Fruit fly (Drosophila melanogaster): ENCODE measurements around the gene CG33290.
A peak's percentile ranks its signal among the peaks of the same experiment; 100 is the strongest.

CG33290 gene

dm6 chr3L:21585397-21585796, 43.2 kb downstream of the CG33290 start (continued):
- TF ChIP-seq tio (GFP tag; optimal IDR thresholded peaks at IDR 0.05) = peak; percentile 29
- TF ChIP-seq fru (optimal IDR thresholded peaks at IDR 0.05) = no peak
- no peak for TF ChIP-seq CG2875 (GFP tag; optimal IDR thresholded peaks at IDR 0.05)
- no peak for TF ChIP-seq lilli (GFP tag; optimal IDR thresholded peaks at IDR 0.05)
- no peak for TF ChIP-seq NFAT (GFP tag; IDR thresholded peaks at IDR 0.05)
- TF ChIP-seq CG10274 (GFP tag; optimal IDR thresholded peaks at IDR 0.05) = no peak
- no peak for TF ChIP-seq CG3065 (GFP tag; optimal IDR thresholded peaks at IDR 0.05)
- TF ChIP-seq CG13123 (GFP tag; optimal IDR thresholded peaks at IDR 0.05) = no peak
- TF ChIP-seq CG14441 (GFP tag; IDR thresholded peaks at IDR 0.05) = no peak
- no peak for TF ChIP-seq HmgZ (tag; optimal IDR thresholded peaks at IDR 0.05)
- TF ChIP-seq gsb (GFP tag; IDR thresholded peaks at IDR 0.05) = no peak
- no peak for TF ChIP-seq CG17612 (GFP tag; IDR thresholded peaks at IDR 0.05)
- TF ChIP-seq CG15011 (GFP tag; optimal IDR thresholded peaks at IDR 0.05) = no peak
- TF ChIP-seq org-1 (GFP tag; optimal IDR thresholded peaks at IDR 0.05) = no peak
- TF ChIP-seq Doc2 (GFP tag; IDR thresholded peaks at IDR 0.05) = no peak
- peak; percentile 10 for TF ChIP-seq CG7556 (GFP tag; optimal IDR thresholded peaks at IDR 0.05)
- TF ChIP-seq CG13424 (tag; optimal IDR thresholded peaks at IDR 0.05) = no peak
- no peak for TF ChIP-seq ato (GFP tag; IDR thresholded peaks at IDR 0.05; ENCODE audit: partially characterized antibody)
- no peak for TF ChIP-seq Abd-B (GFP tag; optimal IDR thresholded peaks at IDR 0.05)
- no peak for TF ChIP-seq CG7372 (GFP tag; IDR thresholded peaks at IDR 0.05)
- TF ChIP-seq wek (GFP tag; optimal IDR thresholded peaks at IDR 0.05) = no peak
- TF ChIP-seq CG8388 (GFP tag; optimal IDR thresholded peaks at IDR 0.05) = peak; percentile 0
- no peak for TF ChIP-seq Tbp (GFP tag; optimal IDR thresholded peaks at IDR 0.05)
- TF ChIP-seq caup (GFP tag; optimal IDR thresholded peaks at IDR 0.05; ENCODE audit: severe bottlenecking) = no peak
- no peak for TF ChIP-seq E2f1 (GFP tag; IDR thresholded peaks at IDR 0.05)
- no peak for TF ChIP-seq sug (tag; optimal IDR thresholded peaks at IDR 0.05)
- TF ChIP-seq lov (optimal IDR thresholded peaks at IDR 0.05) = no peak
- TF ChIP-seq lov (GFP tag; IDR thresholded peaks at IDR 0.05) = no peak
- no peak for TF ChIP-seq zfh2 (GFP tag; optimal IDR thresholded peaks at IDR 0.05)
- no peak for TF ChIP-seq crol (GFP tag; IDR thresholded peaks at IDR 0.05)
- TF ChIP-seq B-H2 (GFP tag; optimal IDR thresholded peaks at IDR 0.05) = no peak
- peak; percentile 34; the same call in 1 of the 2 replicates for TF ChIP-seq ara (GFP tag; IDR thresholded peaks at IDR 0.05)
- no peak for TF ChIP-seq ken (GFP tag; IDR thresholded peaks at IDR 0.05)
- no peak for TF ChIP-seq otp (GFP tag; IDR thresholded peaks at IDR 0.05)
- TF ChIP-seq H15 (GFP tag; IDR thresholded peaks at IDR 0.05) = peak; percentile 32; the same call in 2 of the 3 replicates
- TF ChIP-seq gcm (GFP tag; optimal IDR thresholded peaks at IDR 0.05) = no peak
- peak; percentile 12 for TF ChIP-seq trem (tag; optimal IDR thresholded peaks at IDR 0.05)
- no peak for TF ChIP-seq Ada2b (GFP tag; IDR thresholded peaks at IDR 0.05)
- no peak for TF ChIP-seq CG18599 (GFP tag; optimal IDR thresholded peaks at IDR 0.05)
- TF ChIP-seq CG1024 (GFP tag; IDR thresholded peaks at IDR 0.05) = no peak
- TF ChIP-seq pb (GFP tag; optimal IDR thresholded peaks at IDR 0.05) = no peak
- no peak for TF ChIP-seq CG1529 (GFP tag; optimal IDR thresholded peaks at IDR 0.05)
- TF ChIP-seq CG6689 (GFP tag; IDR thresholded peaks at IDR 0.05) = no peak
- no peak for TF ChIP-seq CG4730 (GFP tag; IDR thresholded peaks at IDR 0.05)
- TF ChIP-seq Mrtf (GFP tag; IDR thresholded peaks at IDR 0.05) = no peak
- peak; percentile 75 for TF ChIP-seq sens (GFP tag)
- TF ChIP-seq Opbp (GFP tag; IDR thresholded peaks at IDR 0.05; ENCODE audit: partially characterized antibody) = no peak
- TF ChIP-seq CG3281 (GFP tag; optimal IDR thresholded peaks at IDR 0.05) = no peak
- no peak for TF ChIP-seq slbo (GFP tag; IDR thresholded peaks at IDR 0.05)
- no peak for TF ChIP-seq Hmr (GFP tag; optimal IDR thresholded peaks at IDR 0.05)
- TF ChIP-seq Med (GFP tag) = no peak
- no peak for TF ChIP-seq mirr (GFP tag; optimal IDR thresholded peaks at IDR 0.05)
- no peak for TF ChIP-seq crp (GFP tag; optimal IDR thresholded peaks at IDR 0.05)
- no peak for TF ChIP-seq Sin3A (optimal IDR thresholded peaks at IDR 0.05)

All from whole organism, embryonic.